Worm (Caenorhabditis elegans) whole organism, L2 larva: Measurements from ENCODE around the gene B0244.9.

Experiments used
- C34F6.9 ChIP-seq: fragments of 150-350 bp; optimal IDR thresholded peaks from 2 replicates; lab custom pipeline; 2014; ENCODE audit warnings: missing biosample characterization, missing genetic modification characterization
- F13H6.1 ChIP-seq: sonication (generic microtip); optimal IDR thresholded peaks from 2 replicates; lab custom pipeline; 2016; ENCODE audit warnings: missing genetic modification characterization, missing compliant biosample characterization
- R02D3.7 ChIP-seq: fragments of 150-350 bp; optimal IDR thresholded peaks from 2 replicates; lab custom pipeline; 2014; ENCODE audit warnings: missing biosample characterization, missing genetic modification characterization
- alr-1 ChIP-seq: fragments of 150-350 bp; optimal IDR thresholded peaks from 2 replicates; lab custom pipeline; 2014; ENCODE audit warnings: missing biosample characterization, missing genetic modification characterization
- aly-2 ChIP-seq: fragments of 150-350 bp; optimal IDR thresholded peaks from 2 replicates; lab custom pipeline; 2014; ENCODE audit warnings: missing biosample characterization, missing genetic modification characterization
- ama-1 ChIP-seq: fragments of 150-350 bp; optimal IDR thresholded peaks from 2 replicates; lab custom pipeline; 2018; ENCODE audit warnings: inconsistent platforms
- ceh-16 ChIP-seq: fragments of 150-350 bp; optimal IDR thresholded peaks from 2 replicates; lab custom pipeline; 2014; ENCODE audit warnings: missing biosample characterization, missing genetic modification characterization
- ceh-82 ChIP-seq: fragments of 150-350 bp; optimal IDR thresholded peaks from 2 replicates; lab custom pipeline; 2014; ENCODE audit warnings: missing biosample characterization, missing genetic modification characterization
- crh-2 ChIP-seq: sonication (generic microtip); optimal IDR thresholded peaks from 2 replicates; lab custom pipeline; 2017; ENCODE audit warnings: missing biosample characterization, missing genetic modification characterization
- egl-27 ChIP-seq: sonication (generic microtip); optimal IDR thresholded peaks from 3 replicates; lab custom pipeline; 2017; ENCODE audit warnings: missing biosample characterization, missing genetic modification reagents, missing genetic modification characterization
- elt-1 ChIP-seq: fragments of 150-350 bp; optimal IDR thresholded peaks from 2 replicates; lab custom pipeline; 2014; ENCODE audit warnings: missing biosample characterization, missing genetic modification characterization
- elt-3 ChIP-seq: sonication (generic microtip); optimal IDR thresholded peaks from 2 replicates; lab custom pipeline; 2017; ENCODE audit warnings: missing biosample characterization, missing genetic modification characterization
- gmeb-1 ChIP-seq: fragments of 150-350 bp; optimal IDR thresholded peaks from 2 replicates; lab custom pipeline; 2014; ENCODE audit warnings: missing biosample characterization, missing genetic modification characterization
- lin-11 ChIP-seq: fragments of 150-350 bp; sonication (generic microtip); optimal IDR thresholded peaks from 2 replicates; lab custom pipeline; 2014; ENCODE audit warnings: missing biosample characterization, missing genetic modification characterization, inconsistent platforms, mixed read lengths
- lin-39 ChIP-seq: fragments of 150-350 bp; optimal IDR thresholded peaks from 2 replicates; lab custom pipeline; 2014; ENCODE audit warnings: missing biosample characterization, missing genetic modification reagents, missing genetic modification characterization
- lsy-2 ChIP-seq, 2 experiments: fragments of 150-350 bp in 1 of 2; sonication (generic microtip) in 1 of 2; optimal IDR thresholded peaks; 2 replicates each; lab custom pipeline; 2014 to 2017; ENCODE audit warnings: missing biosample characterization in 2 of 2, missing genetic modification characterization in 2 of 2
- mab-5 ChIP-seq: fragments of 150-350 bp; optimal IDR thresholded peaks from 2 replicates; lab custom pipeline; 2014; ENCODE audit warnings: missing biosample characterization, missing genetic modification characterization
- mbf-1 ChIP-seq: sonication (generic microtip); optimal IDR thresholded peaks from 2 replicates; lab custom pipeline; 2017; ENCODE audit warnings: missing biosample characterization, missing genetic modification characterization
- mdl-1 ChIP-seq, 2 experiments: fragments of 150-350 bp in 1 of 2; sonication (generic microtip) in 1 of 2; optimal IDR thresholded peaks; 2 replicates each; lab custom pipeline; 2017; ENCODE audit warnings: missing biosample characterization in 2 of 2, missing genetic modification characterization in 2 of 2
- nhr-11 ChIP-seq: fragments of 150-350 bp; optimal IDR thresholded peaks from 2 replicates; lab custom pipeline; 2014; ENCODE audit warnings: missing biosample characterization, missing genetic modification characterization
- nhr-12 ChIP-seq: fragments of 150-350 bp; optimal IDR thresholded peaks from 2 replicates; lab custom pipeline; 2014; ENCODE audit warnings: missing biosample characterization, missing genetic modification characterization
- nhr-129 ChIP-seq: fragments of 150-350 bp; optimal IDR thresholded peaks from 2 replicates; lab custom pipeline; 2014; ENCODE audit warnings: missing biosample characterization, missing genetic modification characterization
- nhr-21 ChIP-seq: fragments of 150-350 bp; optimal IDR thresholded peaks from 2 replicates; lab custom pipeline; 2014; ENCODE audit warnings: missing biosample characterization, missing genetic modification characterization
- nhr-25 ChIP-seq: fragments of 150-350 bp; sonication (generic microtip); optimal IDR thresholded peaks from 3 replicates; lab custom pipeline; 2014; ENCODE audit warnings: missing biosample characterization, missing genetic modification characterization
- nhr-77 ChIP-seq: fragments of 150-350 bp; optimal IDR thresholded peaks from 2 replicates; lab custom pipeline; 2014; ENCODE audit warnings: missing biosample characterization, missing genetic modification characterization
- skn-1 ChIP-seq: sonication (generic microtip); optimal IDR thresholded peaks from 2 replicates; lab custom pipeline; 2017; ENCODE audit warnings: missing biosample characterization, missing genetic modification characterization
- sma-9 ChIP-seq, 2 experiments: fragments of 150-350 bp in 1 of 2; sonication (generic microtip) in 1 of 2; optimal IDR thresholded peaks; 2 replicates each; lab custom pipeline; 2014 to 2016; ENCODE audit warnings: missing genetic modification characterization in 2 of 2, mild to moderate bottlenecking in 1 of 2, missing biosample characterization in 1 of 2, missing compliant biosample characterization in 1 of 2, missing genetic modification reagents in 1 of 2, moderate library complexity in 1 of 2
- snpc-4 ChIP-seq: fragments of 150-350 bp; optimal IDR thresholded peaks from 2 replicates; lab custom pipeline; 2014; ENCODE audit warnings: missing biosample characterization, missing genetic modification characterization
- unc-39 ChIP-seq: fragments of 150-350 bp; optimal IDR thresholded peaks from 2 replicates; lab custom pipeline; 2014; ENCODE audit warnings: missing biosample characterization, missing genetic modification characterization
- unc-55 ChIP-seq: fragments of 150-350 bp; sonication (generic microtip); optimal IDR thresholded peaks from 3 replicates; lab custom pipeline; 2014; ENCODE audit warnings: missing biosample characterization, missing genetic modification reagents, missing genetic modification characterization
- zag-1 ChIP-seq: fragments of 150-350 bp; optimal IDR thresholded peaks from 2 replicates; lab custom pipeline; 2014; ENCODE audit warnings: missing biosample characterization, missing genetic modification characterization
- ztf-1 ChIP-seq: fragments of 200-800 bp; sonication (Bioruptor generic); conservative IDR thresholded peaks from 2 replicates; pipeline ENCODE4 v1.3.6; 2022; ENCODE audit warnings: missing genetic modification characterization, missing compliant biosample characterization
- ztf-11 ChIP-seq: sonication (generic microtip); optimal IDR thresholded peaks from 2 replicates; lab custom pipeline; 2017; ENCODE audit warnings: missing biosample characterization, missing genetic modification characterization
- ztf-4 ChIP-seq: fragments of 150-350 bp; optimal IDR thresholded peaks from 2 replicates; lab custom pipeline; 2014; ENCODE audit warnings: missing biosample characterization, missing genetic modification characterization

B0244.9 gene

DNA sequence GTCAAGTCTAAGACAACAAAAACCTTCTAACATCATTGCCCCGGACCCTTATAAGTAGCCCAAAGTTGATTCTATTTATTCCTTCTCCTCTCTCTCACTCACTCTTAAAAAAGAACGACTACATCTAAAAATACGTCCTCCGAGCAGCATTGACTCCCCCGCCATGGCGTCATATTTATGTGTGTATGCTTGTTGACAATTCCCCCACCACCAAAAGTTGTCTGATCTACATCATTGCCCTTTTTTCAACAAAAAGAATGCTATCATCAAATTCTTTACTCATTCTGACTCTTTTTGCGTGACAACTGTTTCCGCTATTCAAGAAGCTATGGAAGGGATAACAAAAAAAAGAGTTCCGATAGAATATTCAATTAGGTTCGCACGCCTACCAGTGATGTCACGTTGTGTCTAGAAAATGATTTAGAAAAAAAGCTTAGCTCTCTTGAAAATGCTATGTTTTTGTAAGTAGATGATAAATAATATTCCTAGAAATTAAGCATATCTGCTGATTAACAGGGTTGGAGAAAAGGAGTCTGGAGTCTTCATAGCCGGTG is 26.7 kb upstream of the B0244.9 start:
- TF ChIP-seq mdl-1 (tag; optimal IDR thresholded peaks at IDR 0.05; lab: Kevin White, UChicago): peak in 1 of 2 experiments; percentile 30
- no peak for TF ChIP-seq elt-3 (tag; lab: Kevin White, UChicago)
- TF ChIP-seq sma-9 (GFP tag; optimal IDR thresholded peaks at IDR 0.05; lab: Kevin White, UChicago): peak; percentile 43
- TF ChIP-seq sma-9 (tag; optimal IDR thresholded peaks at IDR 0.05; lab: Kevin White, UChicago): no peak
- no peak for TF ChIP-seq nhr-129 (tag; lab: Kevin White, UChicago)
- no peak for TF ChIP-seq lin-39
- TF ChIP-seq lsy-2 (tag; optimal IDR thresholded peaks at IDR 0.05; lab: Kevin White, UChicago): peak in 1 of 2 experiments; percentile 33
- no peak for TF ChIP-seq nhr-21 (tag; lab: Kevin White, UChicago)
- TF ChIP-seq C34F6.9 (tag; lab: Kevin White, UChicago): peak; percentile 19
- TF ChIP-seq unc-55: peak; percentile 29
- no peak for TF ChIP-seq crh-2 (tag; lab: Kevin White, UChicago)
- peak; percentile 5 for TF ChIP-seq zag-1 (tag; lab: Kevin White, UChicago)
- TF ChIP-seq unc-39: no peak

DNA sequence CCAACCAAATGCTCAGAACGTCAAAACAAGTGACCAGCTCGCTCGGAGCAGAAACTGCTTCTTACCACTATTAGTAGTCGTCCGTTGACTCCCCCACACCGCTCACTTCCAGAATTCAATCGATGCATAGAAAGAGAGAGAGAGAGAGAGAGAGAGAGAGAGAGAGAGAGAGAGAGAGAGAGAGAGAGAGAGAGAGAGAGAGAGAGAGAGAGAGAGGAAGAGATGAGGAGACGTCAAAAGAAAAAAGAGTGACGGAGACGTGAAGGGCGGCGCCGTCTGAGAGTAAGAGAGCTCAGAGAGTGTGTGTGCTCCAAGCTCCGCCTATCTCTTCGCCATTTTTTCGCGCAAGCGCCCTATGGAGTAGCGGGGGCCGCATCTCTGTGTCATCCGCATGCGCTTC is 24.4 kb upstream of the B0244.9 start, which contains the start of gene ida-1:
Gene ida-1, plus strand, starts transcription at position 336 of the 400 bp plus-strand sequence.
- TF ChIP-seq unc-55: peak; percentile 91
- TF ChIP-seq R02D3.7 (tag; lab: Kevin White, UChicago): no peak
- no peak for TF ChIP-seq ztf-11
- TF ChIP-seq gmeb-1: no peak
- no peak for TF ChIP-seq nhr-25 (tag; lab: Kevin White, UChicago)
- TF ChIP-seq ceh-16 (tag; lab: Kevin White, UChicago): no peak
- TF ChIP-seq ztf-1 (GFP tag; lab: Robert Waterston, UW): no peak
- TF ChIP-seq sma-9 (GFP tag; optimal IDR thresholded peaks at IDR 0.05; lab: Kevin White, UChicago): no peak
- TF ChIP-seq sma-9 (tag; optimal IDR thresholded peaks at IDR 0.05; lab: Kevin White, UChicago): no peak
- TF ChIP-seq F13H6.1 (tag; lab: Kevin White, UChicago): no peak
- TF ChIP-seq lin-39: no peak
- TF ChIP-seq ama-1 (lab: Kevin White, UChicago): no peak
- no peak for TF ChIP-seq ztf-4
- no peak for TF ChIP-seq elt-1
- TF ChIP-seq egl-27 (tag; lab: Kevin White, UChicago): peak; percentile 14
- no peak for TF ChIP-seq skn-1 (tag; lab: Kevin White, UChicago)
- TF ChIP-seq crh-2 (tag; lab: Kevin White, UChicago): peak; percentile 32
- TF ChIP-seq C34F6.9 (tag; lab: Kevin White, UChicago): peak; percentile 76
- TF ChIP-seq mbf-1 (tag; lab: Kevin White, UChicago): no peak
- TF ChIP-seq nhr-12 (tag; lab: Kevin White, UChicago): no peak
- TF ChIP-seq nhr-129 (tag; lab: Kevin White, UChicago): peak; percentile 37
- TF ChIP-seq mab-5 (tag; lab: Kevin White, UChicago): peak; percentile 8
- peak; percentile 8 for TF ChIP-seq lin-11 (tag; lab: Kevin White, UChicago)
- no peak for TF ChIP-seq snpc-4 (tag; lab: Kevin White, UChicago)
- peak; percentile 6 to 64 for TF ChIP-seq lsy-2 (tag; optimal IDR thresholded peaks at IDR 0.05; lab: Kevin White, UChicago)
- TF ChIP-seq zag-1 (tag; lab: Kevin White, UChicago): peak; percentile 47
- no peak for TF ChIP-seq alr-1 (tag; lab: Kevin White, UChicago)
- TF ChIP-seq nhr-77: no peak
- TF ChIP-seq nhr-21 (tag; lab: Kevin White, UChicago): peak; percentile 18

DNA sequence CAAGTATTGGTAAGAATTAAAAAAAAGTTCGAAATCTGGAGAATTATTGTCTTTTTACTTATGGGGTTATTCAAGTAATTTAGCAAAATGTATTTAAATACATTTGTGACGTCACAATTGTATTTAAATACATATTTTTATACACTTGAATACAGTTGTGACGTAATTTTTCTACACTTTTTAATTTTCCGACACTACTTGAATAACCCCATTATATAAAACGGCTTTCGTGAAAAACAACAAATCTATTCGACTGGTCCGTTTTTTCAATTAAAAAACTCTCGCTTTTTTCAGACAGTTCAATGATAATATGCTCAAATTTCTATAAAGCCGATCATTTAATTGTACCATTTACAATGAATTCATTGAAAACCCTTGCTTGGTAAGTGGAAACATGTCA is 19.7 kb upstream of the B0244.9 start:
- TF ChIP-seq zag-1 (tag; lab: Kevin White, UChicago) (no peak), ceh-82 (tag; lab: Kevin White, UChicago) (no peak), ztf-11 (no peak), mab-5 (tag; lab: Kevin White, UChicago) (no peak), aly-2 (tag; lab: Kevin White, UChicago) (no peak)
- TF ChIP-seq, all 48 proteins: peak for 0

DNA sequence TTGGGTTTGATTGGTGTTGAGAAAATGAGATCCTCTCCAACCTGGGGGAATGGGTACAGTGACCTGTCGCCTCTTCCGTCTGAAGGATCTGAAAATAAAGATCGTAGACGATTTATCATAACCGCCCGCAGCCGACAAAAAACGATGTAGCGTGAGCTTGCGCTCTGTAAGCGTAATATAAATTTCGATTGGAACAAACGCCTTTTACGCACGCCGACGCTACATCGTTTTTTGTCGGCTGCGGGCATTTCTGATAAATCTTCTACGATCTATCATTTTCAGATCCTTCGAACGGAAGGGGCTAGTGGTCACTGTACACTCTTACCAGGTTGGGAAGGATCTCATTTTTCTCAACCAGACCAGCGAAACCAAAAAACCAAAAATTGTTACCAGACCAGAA is 17.5 kb upstream of the B0244.9 start:
- TF ChIP-seq mab-5 (tag; lab: Kevin White, UChicago) (no peak), C34F6.9 (tag; lab: Kevin White, UChicago) (no peak)
- TF ChIP-seq, all 48 proteins: peak for 0

DNA sequence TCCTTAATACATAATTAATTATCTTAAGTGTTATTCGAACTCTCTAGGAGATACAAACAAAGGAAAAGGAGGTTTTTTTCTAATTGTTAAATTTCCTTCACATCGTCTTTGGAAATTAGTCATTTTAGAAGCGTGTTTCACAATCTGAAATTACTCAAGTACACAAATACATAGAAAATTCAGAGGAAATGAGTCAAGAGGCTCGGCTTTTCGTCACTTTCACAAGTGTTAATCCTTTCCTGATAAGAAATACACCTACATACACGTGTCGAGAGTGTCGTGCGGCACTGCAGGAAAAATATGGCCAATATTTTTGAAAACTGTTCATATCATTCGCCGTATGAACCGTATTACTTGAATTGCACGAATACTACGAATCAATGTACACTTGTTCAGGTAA is 16.4 kb upstream of the B0244.9 start, which contains the start of gene B0244.4:
Gene B0244.4, plus strand, starts transcription at position 301 of the 400 bp plus-strand sequence.
- TF ChIP-seq nhr-12 (tag; lab: Kevin White, UChicago) (no peak), elt-3 (tag; lab: Kevin White, UChicago) (no peak), nhr-25 (tag; lab: Kevin White, UChicago) (no peak), nhr-11 (no peak), ztf-4 (no peak), unc-55 (no peak), zag-1 (tag; lab: Kevin White, UChicago) (no peak)
